Fruit fly (Drosophila melanogaster): ENCODE measurements around the gene Mlp84B.

The Mlp84B gene

DNA sequence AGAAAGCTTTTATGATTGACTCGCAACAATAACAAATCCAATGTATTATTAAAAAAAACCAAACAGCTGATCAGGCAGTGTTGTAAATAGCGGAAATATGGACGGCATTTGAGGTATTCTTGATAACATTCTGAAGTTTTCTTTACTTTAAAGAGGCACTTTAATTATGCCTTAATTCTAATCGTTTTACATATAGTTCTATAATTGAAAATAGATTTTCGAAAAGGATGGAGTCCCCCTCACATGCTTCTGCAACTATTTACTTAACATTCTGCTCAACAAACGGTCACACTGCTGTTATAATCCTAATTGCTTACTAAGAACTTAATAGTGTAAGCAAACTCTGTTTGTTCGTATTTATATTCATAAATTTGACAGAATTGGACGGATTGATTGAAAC is 10.4 kb upstream of the Mlp84B start, which contains the start of gene CG10068:
CG10068 (minus strand) TSS at position 62 of the 400 bp plus-strand sequence.
- TF ChIP-seq achi (GFP tag; optimal IDR thresholded peaks at IDR 0.05) (peak; percentile 82), fd85E (GFP tag; optimal IDR thresholded peaks at IDR 0.05) (peak; percentile 4), CG4318 (GFP tag; optimal IDR thresholded peaks at IDR 0.05) (peak; percentile 30), pdm3 (GFP tag; optimal IDR thresholded peaks at IDR 0.05) (peak; percentile 87), CG8119 (GFP tag; IDR thresholded peaks at IDR 0.05) (peak; percentile 66), Ets96B (tag; optimal IDR thresholded peaks at IDR 0.05) (peak; percentile 80), dac (GFP tag; optimal IDR thresholded peaks at IDR 0.05) (peak; percentile 29), dsx (GFP tag; optimal IDR thresholded peaks at IDR 0.05; ENCODE audit: poor library complexity, severe bottlenecking) (peak; percentile 91), CG3032 (tag; optimal IDR thresholded peaks at IDR 0.05) (peak; percentile 84), lz (GFP tag; optimal IDR thresholded peaks at IDR 0.05) (peak; percentile 90), vri (GFP tag; optimal IDR thresholded peaks at IDR 0.05) (peak; percentile 73), fd59A (GFP tag; optimal IDR thresholded peaks at IDR 0.05) (peak; percentile 62), Hr4 (GFP tag; optimal IDR thresholded peaks at IDR 0.05) (peak; percentile 72), CG31627 (GFP tag; optimal IDR thresholded peaks at IDR 0.05) (peak; percentile 84), Sox14 (GFP tag; optimal IDR thresholded peaks at IDR 0.05) (peak; percentile 90), spab (GFP tag; optimal IDR thresholded peaks at IDR 0.05) (peak; percentile 54), cyc (GFP tag; optimal IDR thresholded peaks at IDR 0.05) (peak; percentile 83), CG7368 (GFP tag; optimal IDR thresholded peaks at IDR 0.05) (peak; percentile 64), Hr38 (GFP tag; optimal IDR thresholded peaks at IDR 0.05) (peak; percentile 7), CG1621 (tag; optimal IDR thresholded peaks at IDR 0.05) (no peak), Lpt (GFP tag; optimal IDR thresholded peaks at IDR 0.05) (peak; percentile 60), CG11294 (GFP tag; IDR thresholded peaks at IDR 0.05) (peak; percentile 57), salr (GFP tag; optimal IDR thresholded peaks at IDR 0.05) (peak in 1 of 2 experiments; percentile 62), CG6792 (GFP tag; optimal IDR thresholded peaks at IDR 0.05) (peak; percentile 82), fkh (GFP tag; optimal IDR thresholded peaks at IDR 0.05) (peak; percentile 97), CG3919 (GFP tag; optimal IDR thresholded peaks at IDR 0.05) (peak; percentile 88), CG15336 (GFP tag; IDR thresholded peaks at IDR 0.05) (peak; percentile 77), CG6276 (GFP tag; optimal IDR thresholded peaks at IDR 0.05) (peak; percentile 49), Met (GFP tag; optimal IDR thresholded peaks at IDR 0.05) (peak; percentile 87), ss (GFP tag; optimal IDR thresholded peaks at IDR 0.05) (peak; percentile 48 to 75), acj6 (GFP tag; optimal IDR thresholded peaks at IDR 0.05) (peak; percentile 77), Eip78C (GFP tag) (peak; percentile 95), CG32006 (GFP tag; optimal IDR thresholded peaks at IDR 0.05) (no peak), CG11762 (GFP tag; optimal IDR thresholded peaks at IDR 0.05; ENCODE audit: insufficient read depth) (peak; percentile 63), Blimp-1 (GFP tag; optimal IDR thresholded peaks at IDR 0.05) (peak; percentile 49), svp (GFP tag) (peak; percentile 96), CG6854 (GFP tag; optimal IDR thresholded peaks at IDR 0.05) (peak; percentile 57), Sox102F (GFP tag; optimal IDR thresholded peaks at IDR 0.05) (peak; percentile 87), topi (GFP tag; optimal IDR thresholded peaks at IDR 0.05) (peak; percentile 90), CG10631 (GFP tag; optimal IDR thresholded peaks at IDR 0.05) (peak; percentile 85), Eip93F (GFP tag; optimal IDR thresholded peaks at IDR 0.05) (no peak), eg (GFP tag; IDR thresholded peaks at IDR 0.05) (peak; percentile 93), net (GFP tag; optimal IDR thresholded peaks at IDR 0.05) (peak; percentile 69), CG11902 (GFP tag; optimal IDR thresholded peaks at IDR 0.05) (peak; percentile 55), Gug (GFP tag; IDR thresholded peaks at IDR 0.05) (no peak; the same call in 1 of the 2 replicates), esn (GFP tag; optimal IDR thresholded peaks at IDR 0.05) (peak; percentile 92), CG10669 (GFP tag; optimal IDR thresholded peaks at IDR 0.05) (peak; percentile 81), Hr39 (GFP tag; optimal IDR thresholded peaks at IDR 0.05) (peak; percentile 87), CG16779 (tag; optimal IDR thresholded peaks at IDR 0.05) (no peak), CG8632 (GFP tag; optimal IDR thresholded peaks at IDR 0.05) (peak; percentile 84), Smox (GFP tag; optimal IDR thresholded peaks at IDR 0.05) (peak; percentile 84), CG6808 (GFP tag; optimal IDR thresholded peaks at IDR 0.05) (peak; percentile 61)

Data from whole organism, prepupa.